Worm (Caenorhabditis elegans) whole organism, L1 larva: ENCODE measurements around the gene ubq-2.

ENCODE experiments used
- C04F5.9 ChIP-seq: sonication (generic microtip); optimal IDR thresholded peaks from 2 replicates; lab custom pipeline; 2016; ENCODE audit warnings: missing genetic modification characterization, missing compliant biosample characterization
- F16B12.6 ChIP-seq: fragments of 150-350 bp; optimal IDR thresholded peaks from 2 replicates; lab custom pipeline; 2014; ENCODE audit warnings: missing biosample characterization, missing genetic modification characterization
- alr-1 ChIP-seq: fragments of 200-800 bp; sonication (Bioruptor generic); optimal IDR thresholded peaks from 2 replicates; lab custom pipeline; 2018; ENCODE audit warnings: borderline replicate concordance, mild to moderate bottlenecking, missing genetic modification characterization, missing compliant biosample characterization
- aly-2 ChIP-seq: fragments of 150-350 bp; optimal IDR thresholded peaks from 2 replicates; lab custom pipeline; 2014; ENCODE audit warnings: missing biosample characterization, missing genetic modification characterization
- blmp-1 ChIP-seq: fragments of 150-350 bp; optimal IDR thresholded peaks from 2 replicates; lab custom pipeline; 2014; ENCODE audit warnings: missing biosample characterization, missing genetic modification characterization
- ceh-63 ChIP-seq: fragments of 200-800 bp; sonication (Bioruptor generic); optimal IDR thresholded peaks from 2 replicates; lab custom pipeline; 2018; ENCODE audit warnings: mild to moderate bottlenecking, missing genetic modification characterization, missing compliant biosample characterization
- ceh-8 ChIP-seq: fragments of 200-800 bp; sonication (Bioruptor generic); optimal IDR thresholded peaks from 2 replicates; lab custom pipeline; 2018; ENCODE audit warnings: mild to moderate bottlenecking, missing genetic modification characterization, moderate library complexity, missing compliant biosample characterization
- ceh-82 ChIP-seq, 3 experiments: fragments of 150-350 bp in 1 of 3; sonication (generic microtip) in 2 of 3; optimal IDR thresholded peaks; 2 replicates each; lab custom pipeline; 2014 to 2017; ENCODE audit warnings: missing biosample characterization in 3 of 3, missing genetic modification characterization in 3 of 3
- ceh-88 ChIP-seq: fragments of 200-800 bp; sonication (Bioruptor generic); IDR thresholded peaks from 2 replicates; pipeline ENCODE4 v1.3.6; 2022; ENCODE audit warnings: missing genetic modification characterization, missing compliant biosample characterization
- ceh-90 ChIP-seq: sonication (generic microtip); optimal IDR thresholded peaks from 2 replicates; lab custom pipeline; 2016; ENCODE audit warnings: missing genetic modification characterization, missing compliant biosample characterization
- efl-1 ChIP-seq, 4 experiments: fragments of 150-350 bp; optimal IDR thresholded peaks in 3 of 4; peaks in 1 of 4; 1 replicate in 1 of 4; 2 replicates in 3 of 4; lab custom pipeline; 2014; ENCODE audit warnings: missing biosample characterization in 2 of 4, missing genetic modification characterization in 2 of 4, missing genetic modification reagents in 2 of 4
- efl-3 ChIP-seq: fragments of 200-800 bp; sonication (Bioruptor generic); optimal IDR thresholded peaks from 2 replicates; lab custom pipeline; 2018; ENCODE audit warnings: mild to moderate bottlenecking, missing genetic modification characterization, missing compliant biosample characterization
- egl-13 ChIP-seq: sonication (generic microtip); optimal IDR thresholded peaks from 2 replicates; lab custom pipeline; 2016; ENCODE audit warnings: missing genotype, missing genetic modification reagents, missing genetic modification characterization, missing compliant biosample characterization
- egl-27 ChIP-seq, 2 experiments: fragments of 150-350 bp in 1 of 2; sonication (generic microtip); optimal IDR thresholded peaks; 3 replicates each; lab custom pipeline; 2017 to 2018; ENCODE audit warnings: missing biosample characterization in 2 of 2, missing genetic modification characterization in 2 of 2, missing genetic modification reagents in 2 of 2
- elt-3 ChIP-seq, 6 experiments: fragments of 150-350 bp in 1 of 6; sonication (generic microtip); optimal IDR thresholded peaks; 2 replicates each; lab custom pipeline; 2017 to 2018; ENCODE audit warnings: missing biosample characterization in 6 of 6, missing genetic modification characterization in 6 of 6, inconsistent platforms in 1 of 6
- ets-5 ChIP-seq: fragments of 200-800 bp; sonication (Bioruptor generic); IDR thresholded peaks from 2 replicates; pipeline ENCODE4 v1.3.6; 2022; ENCODE audit warnings: missing genetic modification characterization, missing compliant biosample characterization
- fkh-10 ChIP-seq: sonication (generic microtip); optimal IDR thresholded peaks from 2 replicates; lab custom pipeline; 2017; ENCODE audit warnings: missing biosample characterization, missing genetic modification reagents, missing genetic modification characterization
- fkh-4 ChIP-seq: sonication (generic microtip); optimal IDR thresholded peaks from 2 replicates; lab custom pipeline; 2016; ENCODE audit warnings: missing compliant biosample characterization, missing genetic modification characterization, borderline replicate concordance
- grh-1 ChIP-seq: fragments of 200-800 bp; sonication (Bioruptor generic); IDR thresholded peaks from 2 replicates; pipeline ENCODE4 v1.3.6; 2022; ENCODE audit warnings: missing genetic modification reagents, missing genetic modification characterization, missing compliant biosample characterization
- hlh-4 ChIP-seq: sonication (generic microtip); optimal IDR thresholded peaks from 2 replicates; lab custom pipeline; 2016; ENCODE audit warnings: mild to moderate bottlenecking, missing genetic modification characterization, missing compliant biosample characterization
- hpl-2 ChIP-seq: fragments of 150-350 bp; optimal IDR thresholded peaks from 2 replicates; lab custom pipeline; 2014; ENCODE audit warnings: missing biosample characterization, missing genetic modification reagents, missing genetic modification characterization
- irx-1 ChIP-seq: sonication (generic microtip); optimal IDR thresholded peaks from 2 replicates; lab custom pipeline; 2016; ENCODE audit warnings: missing genetic modification characterization, missing compliant biosample characterization
- jun-1 ChIP-seq: fragments of 150-350 bp; optimal IDR thresholded peaks from 2 replicates; lab custom pipeline; 2014; ENCODE audit warnings: missing biosample characterization, missing genetic modification reagents, missing genetic modification characterization
- lin-13 ChIP-seq: fragments of 150-350 bp; optimal IDR thresholded peaks from 2 replicates; lab custom pipeline; 2014; ENCODE audit warnings: missing biosample characterization, missing genetic modification reagents, missing genetic modification characterization
- lin-14 ChIP-seq: fragments of 200-800 bp; sonication (Bioruptor generic); optimal IDR thresholded peaks from 2 replicates; lab custom pipeline; 2018; ENCODE audit warnings: mild to moderate bottlenecking, missing genetic modification characterization, moderate library complexity, missing compliant biosample characterization
- lin-35 ChIP-seq, 2 experiments: fragments of 150-350 bp; optimal IDR thresholded peaks; 2 replicates each; lab custom pipeline; 2014; ENCODE audit warnings: missing biosample characterization in 2 of 2, missing genetic modification characterization in 2 of 2, missing genetic modification reagents in 2 of 2
- lsy-2 ChIP-seq, 2 experiments: fragments of 150-350 bp; optimal IDR thresholded peaks; 2 replicates each; lab custom pipeline; 2014; ENCODE audit warnings: missing biosample characterization in 2 of 2, missing genetic modification characterization in 2 of 2
- mdl-1 ChIP-seq, 2 experiments: fragments of 150-350 bp; optimal IDR thresholded peaks; 2 replicates each; lab custom pipeline; 2014 to 2017; ENCODE audit warnings: missing biosample characterization in 2 of 2, missing genetic modification characterization in 2 of 2, inconsistent platforms in 1 of 2
- mef-2 ChIP-seq: fragments of 150-350 bp; optimal IDR thresholded peaks from 2 replicates; lab custom pipeline; 2014; ENCODE audit warnings: missing biosample characterization, missing genetic modification characterization
- mep-1 ChIP-seq: fragments of 150-350 bp; optimal IDR thresholded peaks from 2 replicates; lab custom pipeline; 2014; ENCODE audit warnings: missing biosample characterization, missing genetic modification characterization
- nhr-20 ChIP-seq: sonication (generic microtip); optimal IDR thresholded peaks from 2 replicates; lab custom pipeline; 2016; ENCODE audit warnings: mild to moderate bottlenecking, missing genetic modification characterization, missing compliant biosample characterization
- nhr-28 ChIP-seq: fragments of 150-350 bp; optimal IDR thresholded peaks from 2 replicates; lab custom pipeline; 2014; ENCODE audit warnings: missing biosample characterization, missing genetic modification characterization
- nhr-47 ChIP-seq: sonication (generic microtip); optimal IDR thresholded peaks from 2 replicates; lab custom pipeline; 2016; ENCODE audit warnings: mild to moderate bottlenecking, missing genetic modification characterization, moderate library complexity, missing compliant biosample characterization
- nhr-84 ChIP-seq: sonication (generic microtip); optimal IDR thresholded peaks from 2 replicates; lab custom pipeline; 2017; ENCODE audit warnings: missing biosample characterization, missing genetic modification characterization
- nhr-85 ChIP-seq: sonication (generic microtip); peaks from one replicate; lab custom pipeline; 2016; ENCODE audit warnings: missing genetic modification characterization, inconsistent platforms, missing compliant biosample characterization
- pax-3 ChIP-seq: fragments of 200-800 bp; sonication (Bioruptor generic); optimal IDR thresholded peaks from 2 replicates; lab custom pipeline; 2018; ENCODE audit warnings: mild to moderate bottlenecking, missing genetic modification characterization, moderate library complexity, missing compliant biosample characterization
- skn-1 ChIP-seq: fragments of 150-350 bp; optimal IDR thresholded peaks from 2 replicates; lab custom pipeline; 2014; ENCODE audit warnings: missing biosample characterization, missing genetic modification characterization
- snu-23 ChIP-seq: sonication (generic microtip); optimal IDR thresholded peaks from 2 replicates; lab custom pipeline; 2016; ENCODE audit warnings: missing genetic modification characterization, missing compliant biosample characterization
- sox-4 ChIP-seq: sonication (generic microtip); optimal IDR thresholded peaks from 2 replicates; lab custom pipeline; 2016; ENCODE audit warnings: missing genetic modification characterization, missing compliant biosample characterization
- sptf-1 ChIP-seq: fragments of 150-350 bp; optimal IDR thresholded peaks from 2 replicates; lab custom pipeline; 2014; ENCODE audit warnings: missing biosample characterization, missing genetic modification characterization
- swsn-7 ChIP-seq: sonication (generic microtip); optimal IDR thresholded peaks from 2 replicates; lab custom pipeline; 2016; ENCODE audit warnings: missing genetic modification characterization, missing compliant biosample characterization
- tlp-1 ChIP-seq: fragments of 150-350 bp; optimal IDR thresholded peaks from 2 replicates; lab custom pipeline; 2014; ENCODE audit warnings: missing biosample characterization, missing genetic modification characterization
- unc-130 ChIP-seq: fragments of 150-350 bp; optimal IDR thresholded peaks from 2 replicates; lab custom pipeline; 2017; ENCODE audit warnings: missing biosample characterization, missing genetic modification characterization, inconsistent platforms
- unc-62 ChIP-seq: fragments of 150-350 bp; optimal IDR thresholded peaks from 2 replicates; lab custom pipeline; 2014; ENCODE audit warnings: missing biosample characterization, missing genetic modification reagents, missing genetic modification characterization
- vab-15 ChIP-seq: sonication (generic microtip); optimal IDR thresholded peaks from 2 replicates; lab custom pipeline; 2017; ENCODE audit warnings: missing genotype, mild to moderate bottlenecking, missing genetic modification characterization, missing compliant biosample characterization
- zag-1 ChIP-seq: fragments of 150-350 bp; optimal IDR thresholded peaks from 2 replicates; lab custom pipeline; 2014; ENCODE audit warnings: missing biosample characterization, missing genetic modification characterization
- ztf-4 ChIP-seq: fragments of 150-350 bp; optimal IDR thresholded peaks from 2 replicates; lab custom pipeline; 2014; ENCODE audit warnings: missing biosample characterization, missing genetic modification characterization

Gene ubq-2

ce11 chrIII:13020741-13021140, 42.4 kb upstream of the ubq-2 start, which contains the start of gene cyp-13A11:
cyp-13A11 (plus strand) TSS chrIII:13021006.
- TF ChIP-seq zag-1 (tag; lab: Kevin White, UChicago) (no peak), unc-62 (GFP tag; lab: Kevin White, UChicago) (no peak), sptf-1 (no peak), sox-4 (tag; lab: Kevin White, UChicago) (no peak), elt-3 (tag; optimal IDR thresholded peaks at IDR 0.05; lab: Kevin White, UChicago) (no peak), nhr-28 (tag; lab: Kevin White, UChicago) (no peak), skn-1 (tag; lab: Kevin White, UChicago) (no peak), blmp-1 (tag; lab: Kevin White, UChicago) (no peak), mef-2 (no peak), ceh-82 (tag; optimal IDR thresholded peaks at IDR 0.05; lab: Kevin White, UChicago) (no peak), fkh-10 (GFP tag; lab: Kevin White, UChicago) (no peak)
- TF ChIP-seq, all 84 proteins: peak for 0

- TF ChIP-seq nhr-28 (tag; lab: Kevin White, UChicago) (no peak), ceh-8 (GFP tag; lab: Kevin White, UChicago) (peak; percentile 79)
Observed at ce11 chrIII:13019547-13020098, 41.3 kb upstream of the ubq-2 start.

ce11 chrIII:13018619-13019018, 40.3 kb upstream of the ubq-2 start, which contains the start of gene col-98:
col-98 (plus strand) TSS chrIII:13019008.
- TF ChIP-seq sox-4 (tag; lab: Kevin White, UChicago) (no peak), alr-1 (tag; lab: Kevin White, UChicago) (no peak), ztf-4 (no peak), lsy-2 (tag; optimal IDR thresholded peaks at IDR 0.05; lab: Kevin White, UChicago) (peak in 1 of 2 experiments; percentile 16), F16B12.6 (no peak), ceh-90 (no peak), efl-1 (optimal IDR thresholded peaks at IDR 0.05; lab: Kevin White, UChicago) (no peak), efl-1 (GFP tag; optimal IDR thresholded peaks at IDR 0.05 in 1 of 2; lab: Kevin White, UChicago) (peak in 1 of 2 experiments; percentile 72), efl-3 (GFP tag; lab: Kevin White, UChicago) (no peak), sptf-1 (no peak), snu-23 (GFP tag; lab: Kevin White, UChicago) (peak; percentile 42), unc-130 (no peak), hlh-4 (tag; lab: Kevin White, UChicago) (no peak), aly-2 (tag; lab: Kevin White, UChicago) (no peak), pax-3 (no peak), fkh-10 (GFP tag; lab: Kevin White, UChicago) (no peak), lin-13 (GFP tag; lab: Kevin White, UChicago) (no peak), tlp-1 (no peak), lin-14 (GFP tag; lab: Kevin White, UChicago) (peak; percentile 78), swsn-7 (tag; lab: Kevin White, UChicago) (no peak), nhr-84 (no peak), ceh-63 (GFP tag; lab: Kevin White, UChicago) (no peak), mef-2 (no peak), lin-35 (GFP tag; optimal IDR thresholded peaks at IDR 0.05; lab: Kevin White, UChicago) (no peak), unc-62 (GFP tag; lab: Kevin White, UChicago) (no peak), ceh-88 (no peak), egl-13 (no peak), skn-1 (tag; lab: Kevin White, UChicago) (no peak), hpl-2 (GFP tag; lab: Kevin White, UChicago) (no peak), nhr-47 (tag; lab: Kevin White, UChicago) (peak; percentile 14), ets-5 (GFP tag; lab: Robert Waterston, UW) (no peak), irx-1 (tag; lab: Kevin White, UChicago) (no peak), nhr-20 (no peak), grh-1 (no peak), nhr-85 (tag; lab: Kevin White, UChicago) (peak; percentile 85), mdl-1 (tag; optimal IDR thresholded peaks at IDR 0.05; lab: Kevin White, UChicago) (no peak), vab-15 (no peak), egl-27 (tag; optimal IDR thresholded peaks at IDR 0.05; lab: Kevin White, UChicago) (no peak), zag-1 (tag; lab: Kevin White, UChicago) (no peak), blmp-1 (tag; lab: Kevin White, UChicago) (peak; percentile 62), jun-1 (tag; lab: Kevin White, UChicago) (no peak), C04F5.9 (tag; lab: Kevin White, UChicago) (no peak), mep-1 (tag; lab: Kevin White, UChicago) (peak; percentile 39), fkh-4 (tag; lab: Kevin White, UChicago) (no peak), elt-3 (tag; optimal IDR thresholded peaks at IDR 0.05; lab: Kevin White, UChicago) (peak in 1 of 6 experiments; percentile 10)
